Worm (Caenorhabditis elegans) whole organism, L3 larva: Measurements from ENCODE around the gene F46H6.5.

Experiments
- R02D3.7 ChIP-seq: fragments of 150-350 bp; optimal IDR thresholded peaks from 2 replicates; lab custom pipeline; 2014; ENCODE audit warnings: missing biosample characterization, missing genetic modification characterization
- ama-1 ChIP-seq: fragments of 150-350 bp; optimal IDR thresholded peaks from 2 replicates; lab custom pipeline; 2018
- ceh-28 ChIP-seq: fragments of 150-350 bp; optimal IDR thresholded peaks from 2 replicates; lab custom pipeline; 2014; ENCODE audit warnings: missing biosample characterization, missing genetic modification reagents, missing genetic modification characterization
- ceh-82 ChIP-seq: fragments of 150-350 bp; optimal IDR thresholded peaks from 2 replicates; lab custom pipeline; 2014; ENCODE audit warnings: missing biosample characterization, missing genetic modification characterization
- daf-12 ChIP-seq: fragments of 150-350 bp; optimal IDR thresholded peaks from 2 replicates; lab custom pipeline; 2014; ENCODE audit warnings: missing biosample characterization, missing genetic modification reagents, missing genetic modification characterization
- egl-27 ChIP-seq: sonication (generic microtip); optimal IDR thresholded peaks from 4 replicates; lab custom pipeline; 2017; ENCODE audit warnings: missing biosample characterization, missing genetic modification reagents, missing genetic modification characterization
- egl-5 ChIP-seq: fragments of 150-350 bp; optimal IDR thresholded peaks from 2 replicates; lab custom pipeline; 2017; ENCODE audit warnings: missing biosample characterization, missing genetic modification reagents, missing genetic modification characterization, inconsistent platforms
- elt-2 ChIP-seq: sonication (generic microtip); optimal IDR thresholded peaks from 2 replicates; lab custom pipeline; 2016; ENCODE audit warnings: missing genetic modification reagents, mild to moderate bottlenecking, missing genetic modification characterization, missing compliant biosample characterization
- elt-3 ChIP-seq, 3 experiments: fragments of 150-350 bp in 1 of 3; sonication (generic microtip) in 2 of 3; optimal IDR thresholded peaks; 2 replicates in 2 of 3; 4 replicates in 1 of 3; lab custom pipeline; 2014 to 2017; ENCODE audit warnings: missing biosample characterization in 3 of 3, missing genetic modification characterization in 3 of 3
- fkh-10 ChIP-seq: sonication (generic microtip); optimal IDR thresholded peaks from 2 replicates; lab custom pipeline; 2017; ENCODE audit warnings: missing biosample characterization, missing genetic modification reagents, missing genetic modification characterization
- fos-1 ChIP-seq: fragments of 150-350 bp; optimal IDR thresholded peaks from 2 replicates; lab custom pipeline; 2014; ENCODE audit warnings: missing biosample characterization, missing genetic modification characterization
- hmg-11 ChIP-seq: sonication (generic microtip); optimal IDR thresholded peaks from 2 replicates; lab custom pipeline; 2016; ENCODE audit warnings: missing genetic modification characterization, missing compliant biosample characterization
- jun-1 ChIP-seq: fragments of 150-350 bp; optimal IDR thresholded peaks from 2 replicates; lab custom pipeline; 2014; ENCODE audit warnings: missing biosample characterization, missing genetic modification reagents, missing genetic modification characterization
- lin-15B ChIP-seq: fragments of 150-350 bp; optimal IDR thresholded peaks from 2 replicates; lab custom pipeline; 2014; ENCODE audit warnings: missing biosample characterization, missing genetic modification characterization
- lin-39 ChIP-seq: fragments of 150-350 bp; optimal IDR thresholded peaks from 2 replicates; lab custom pipeline; 2018; ENCODE audit warnings: missing biosample characterization, missing genetic modification reagents, missing genetic modification characterization
- lsy-12 ChIP-seq: sonication (generic microtip); optimal IDR thresholded peaks from 2 replicates; lab custom pipeline; 2016; ENCODE audit warnings: mild to moderate bottlenecking, missing genetic modification characterization, missing compliant biosample characterization
- mdl-1 ChIP-seq: fragments of 150-350 bp; optimal IDR thresholded peaks from 2 replicates; lab custom pipeline; 2014; ENCODE audit warnings: missing biosample characterization, missing genetic modification characterization
- mml-1 ChIP-seq: fragments of 150-350 bp; sonication (generic microtip); optimal IDR thresholded peaks from 3 replicates; lab custom pipeline; 2014; ENCODE audit warnings: missing biosample characterization, missing genetic modification characterization
- nfya-1 ChIP-seq: sonication (generic microtip); optimal IDR thresholded peaks from 2 replicates; lab custom pipeline; 2017; ENCODE audit warnings: missing genetic modification characterization, mild to moderate bottlenecking, missing compliant biosample characterization, antibody characterized with exemption, moderate library complexity; ENCODE audit not compliant: insufficient read depth
- nhr-23 ChIP-seq: fragments of 150-350 bp; optimal IDR thresholded peaks from 2 replicates; lab custom pipeline; 2014; ENCODE audit warnings: missing biosample characterization, missing genetic modification reagents, missing genetic modification characterization
- nhr-237 ChIP-seq: fragments of 150-350 bp; optimal IDR thresholded peaks from 2 replicates; lab custom pipeline; 2014; ENCODE audit warnings: missing biosample characterization, missing genetic modification characterization
- nhr-25 ChIP-seq: sonication (generic microtip); optimal IDR thresholded peaks from 2 replicates; lab custom pipeline; 2017; ENCODE audit warnings: missing biosample characterization, missing genetic modification characterization
- nhr-43 ChIP-seq: sonication (generic microtip); optimal IDR thresholded peaks from 2 replicates; lab custom pipeline; 2016; ENCODE audit warnings: mild to moderate bottlenecking, missing genetic modification characterization, missing compliant biosample characterization; ENCODE audit not compliant: poor library complexity, severe bottlenecking
- nhr-67 ChIP-seq: fragments of 150-350 bp; optimal IDR thresholded peaks from 2 replicates; lab custom pipeline; 2014; ENCODE audit warnings: missing biosample characterization, missing genetic modification characterization
- pha-4 ChIP-seq: fragments of 150-350 bp; optimal IDR thresholded peaks from 2 replicates; lab custom pipeline; 2014; ENCODE audit warnings: missing biosample characterization, missing genetic modification reagents, missing genetic modification characterization
- sea-2 ChIP-seq: fragments of 150-350 bp; sonication (generic microtip); optimal IDR thresholded peaks from 4 replicates; lab custom pipeline; 2014; ENCODE audit warnings: missing biosample characterization, missing genetic modification reagents, missing genetic modification characterization
- skn-1 ChIP-seq: fragments of 150-350 bp; optimal IDR thresholded peaks from 2 replicates; lab custom pipeline; 2014; ENCODE audit warnings: missing biosample characterization, missing genetic modification characterization
- snpc-4 ChIP-seq: fragments of 150-350 bp; optimal IDR thresholded peaks from 2 replicates; lab custom pipeline; 2014; ENCODE audit warnings: missing biosample characterization, missing genetic modification characterization
- unc-39 ChIP-seq: sonication (generic microtip); optimal IDR thresholded peaks from 4 replicates; lab custom pipeline; 2017; ENCODE audit warnings: missing biosample characterization, missing genetic modification characterization
- unc-62 ChIP-seq: fragments of 150-350 bp; sonication (generic microtip); optimal IDR thresholded peaks from 4 replicates; lab custom pipeline; 2014; ENCODE audit warnings: missing biosample characterization, missing genetic modification reagents, missing genetic modification characterization
- zag-1 ChIP-seq: fragments of 150-350 bp; optimal IDR thresholded peaks from 2 replicates; lab custom pipeline; 2014; ENCODE audit warnings: missing biosample characterization, missing genetic modification characterization
- ztf-11 ChIP-seq: fragments of 150-350 bp; optimal IDR thresholded peaks from 2 replicates; lab custom pipeline; 2014; ENCODE audit warnings: missing biosample characterization, missing genetic modification characterization

Gene F46H6.5

ce11 chrX:4457853-4458322 is 34.1 kb downstream of the F46H6.5 start, which contains the start of gene aps-2:
aps-2 (plus strand) TSS chrX:4458272.
- peak; percentile 35 for TF ChIP-seq lin-15B (tag; lab: Kevin White, UChicago)
- TF ChIP-seq skn-1 (tag; lab: Kevin White, UChicago): peak; percentile 21
- peak; percentile 38 for TF ChIP-seq elt-2 (tag; lab: Kevin White, UChicago)
- no peak for TF ChIP-seq fos-1 (tag; lab: Kevin White, UChicago)
- TF ChIP-seq snpc-4: peak; percentile 61
- TF ChIP-seq egl-5: peak; percentile 59
- peak; percentile 12 for TF ChIP-seq nhr-43 (tag; lab: Kevin White, UChicago)
- TF ChIP-seq lin-39 (tag; lab: Kevin White, UChicago): peak; percentile 78
- TF ChIP-seq elt-3 (tag; optimal IDR thresholded peaks at IDR 0.05; lab: Kevin White, UChicago): no peak
- no peak for TF ChIP-seq ceh-82 (tag; lab: Kevin White, UChicago)
- no peak for TF ChIP-seq ztf-11 (tag; lab: Kevin White, UChicago)
- peak; percentile 61 for TF ChIP-seq ceh-28 (tag; lab: Kevin White, UChicago)
- no peak for TF ChIP-seq jun-1
- TF ChIP-seq daf-12: no peak
- TF ChIP-seq nhr-25 (tag; lab: Kevin White, UChicago): peak; percentile 64
- peak; percentile 83 for TF ChIP-seq hmg-11 (tag; lab: Kevin White, UChicago)
- TF ChIP-seq fkh-10 (GFP tag; lab: Kevin White, UChicago): peak; percentile 25
- TF ChIP-seq nfya-1 (tag; lab: Kevin White, UChicago): peak; percentile 82
- peak; percentile 90 for TF ChIP-seq R02D3.7 (tag; lab: Kevin White, UChicago)
- TF ChIP-seq nhr-237 (tag; lab: Kevin White, UChicago): no peak
- TF ChIP-seq nhr-23 (tag; lab: Kevin White, UChicago): peak; percentile 35
- TF ChIP-seq sea-2 (GFP tag; lab: Kevin White, UChicago): peak; percentile 93

DNA sequence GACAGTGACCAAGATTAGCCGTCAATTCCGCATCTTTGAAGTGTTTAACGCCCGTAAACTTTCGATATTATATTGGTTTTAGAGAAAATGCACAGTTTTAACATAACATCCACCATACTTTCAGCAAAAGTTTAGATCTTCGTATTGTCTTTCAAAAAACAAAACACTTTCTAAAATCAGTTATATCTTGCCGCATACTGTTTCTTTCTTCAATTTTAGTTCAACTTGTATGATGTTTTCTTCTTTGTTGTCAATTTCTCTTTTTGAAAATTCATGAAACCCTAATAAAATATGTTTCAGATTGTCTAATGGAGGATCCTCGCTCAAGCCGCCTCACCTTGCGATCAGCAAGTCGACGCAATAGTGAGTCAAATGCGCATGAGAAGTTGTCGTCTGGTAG is 38.2 kb downstream of the F46H6.5 start, which contains the start of gene F02E8.4:
F02E8.4 (plus strand) TSS at position 301 of the 400 bp plus-strand sequence.
- TF ChIP-seq ama-1: no peak
- no peak for TF ChIP-seq nhr-43 (tag; lab: Kevin White, UChicago)
- no peak for TF ChIP-seq fkh-10 (GFP tag; lab: Kevin White, UChicago)
- TF ChIP-seq hmg-11 (tag; lab: Kevin White, UChicago): no peak
- TF ChIP-seq nhr-67: no peak
- TF ChIP-seq ceh-82 (tag; lab: Kevin White, UChicago): no peak
- no peak for TF ChIP-seq lsy-12 (tag; lab: Kevin White, UChicago)
- TF ChIP-seq mml-1 (tag; lab: Kevin White, UChicago): no peak
- TF ChIP-seq, all 47 proteins: peak for 0

DNA sequence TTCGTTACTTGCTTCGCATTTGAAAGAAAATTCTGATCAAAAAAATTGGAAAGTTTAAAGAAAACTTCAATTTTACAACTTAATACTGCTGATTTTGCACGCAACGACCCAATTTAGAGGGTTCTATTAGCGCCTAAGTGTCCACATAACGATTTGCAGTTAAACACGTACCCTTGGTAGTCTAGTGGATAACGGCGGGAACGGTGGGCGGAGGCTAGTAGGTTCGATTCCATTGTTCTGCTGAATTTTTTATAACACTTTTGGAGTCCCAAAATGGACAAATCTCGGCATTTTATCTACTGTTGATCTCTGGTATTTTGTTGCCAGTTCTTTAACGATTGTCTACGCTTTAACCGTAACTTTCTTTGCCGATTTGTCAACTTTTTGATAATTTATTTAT is 38.9 kb downstream of the F46H6.5 start:
- TF ChIP-seq mml-1 (tag; lab: Kevin White, UChicago) (no peak), elt-3 (tag; optimal IDR thresholded peaks at IDR 0.05; lab: Kevin White, UChicago) (peak in 1 of 3 experiments; percentile 38)

ce11 chrX:4451936-4452335 is 40.1 kb downstream of the F46H6.5 start:
- TF ChIP-seq jun-1 (no peak), mdl-1 (tag; lab: Kevin White, UChicago) (no peak), pha-4 (tag; lab: Kevin White, UChicago) (no peak), sea-2 (GFP tag; lab: Kevin White, UChicago) (no peak)

ce11 chrX:4448283-4448682 is 43.7 kb downstream of the F46H6.5 start, which contains the start of gene mltn-13:
mltn-13 (minus strand) TSS chrX:4448383.
- TF ChIP-seq unc-39 (tag; lab: Kevin White, UChicago) (no peak), unc-62 (GFP tag; lab: Kevin White, UChicago) (no peak), egl-27 (no peak), nhr-25 (tag; lab: Kevin White, UChicago) (no peak), egl-5 (no peak), R02D3.7 (tag; lab: Kevin White, UChicago) (no peak), zag-1 (tag; lab: Kevin White, UChicago) (no peak), lin-15B (tag; lab: Kevin White, UChicago) (no peak), elt-3 (tag; optimal IDR thresholded peaks at IDR 0.05; lab: Kevin White, UChicago) (no peak)
